Worm (Caenorhabditis elegans) whole organism, young adult: ENCODE measurements around the gene F38H4.6.
A peak's percentile ranks its signal among the peaks of the same experiment; 100 is the strongest.

Source experiments
- D2030.7 ChIP-seq: fragments of 200-800 bp; sonication (Bioruptor generic); IDR thresholded peaks from 2 replicates; pipeline ENCODE4 v1.3.6; 2022; ENCODE audit warnings: missing genetic modification reagents, missing genetic modification characterization, missing compliant biosample characterization
- F22D6.2 ChIP-seq: sonication (generic microtip); optimal IDR thresholded peaks from 2 replicates; lab custom pipeline; 2016; ENCODE audit warnings: mild to moderate bottlenecking, missing genetic modification characterization, missing compliant biosample characterization
- F49E8.2 ChIP-seq: sonication (generic microtip); optimal IDR thresholded peaks from 3 replicates; lab custom pipeline; 2017; ENCODE audit warnings: missing genetic modification characterization, mild to moderate bottlenecking, missing compliant biosample characterization, antibody characterized with exemption, moderate library complexity; ENCODE audit not compliant: insufficient read depth
- F57A8.1 ChIP-seq: fragments of 200-800 bp; sonication (Bioruptor generic); optimal IDR thresholded peaks from 2 replicates; lab custom pipeline; 2018; ENCODE audit warnings: mild to moderate bottlenecking, missing genetic modification characterization, moderate library complexity, missing compliant biosample characterization
- F57C9.4 ChIP-seq: sonication (generic microtip); optimal IDR thresholded peaks from 2 replicates; lab custom pipeline; 2017; ENCODE audit warnings: mild to moderate bottlenecking, missing genetic modification characterization, missing compliant biosample characterization
- Y95B8A.8 ChIP-seq: fragments of 200-800 bp; sonication (Bioruptor generic); IDR thresholded peaks from 2 replicates; pipeline ENCODE4 v1.3.6; 2022; ENCODE audit warnings: missing genetic modification reagents, missing genetic modification characterization, missing compliant biosample characterization
- dpl-1 ChIP-seq: fragments of 150-350 bp; optimal IDR thresholded peaks from 2 replicates; lab custom pipeline; 2014; ENCODE audit warnings: missing biosample characterization, missing genetic modification reagents, missing genetic modification characterization
- let-607 ChIP-seq, 2 experiments: fragments of 200-800 bp in 1 of 2; sonication (Bioruptor generic) in 1 of 2; sonication (generic microtip) in 1 of 2; optimal IDR thresholded peaks; 2 replicates each; lab custom pipeline; 2016 to 2018; ENCODE audit warnings: mild to moderate bottlenecking in 2 of 2, missing compliant biosample characterization in 2 of 2, missing genetic modification characterization in 2 of 2, moderate library complexity in 2 of 2, missing genotype in 1 of 2
- mcd-1 ChIP-seq: fragments of 200-800 bp; sonication (Bioruptor generic); IDR thresholded peaks from 2 replicates; pipeline ENCODE4 v1.3.6; 2022; ENCODE audit warnings: missing genetic modification reagents, missing genetic modification characterization, missing compliant biosample characterization
- nhr-120 ChIP-seq: fragments of 200-800 bp; sonication (Bioruptor generic); IDR thresholded peaks from 2 replicates; pipeline ENCODE4 v1.3.6; 2022; ENCODE audit warnings: missing genetic modification characterization, missing compliant biosample characterization
- pha-4 ChIP-seq: fragments of 150-350 bp; sonication (generic microtip); optimal IDR thresholded peaks from 2 replicates; lab custom pipeline; 2014; ENCODE audit warnings: missing biosample characterization, missing genetic modification reagents, missing genetic modification characterization
- snpc-4 ChIP-seq, 5 experiments: fragments of 150-350 bp in 1 of 5; sonication (generic microtip) in 4 of 5; optimal IDR thresholded peaks; 2 replicates each; lab custom pipeline; 2014 to 2018; ENCODE audit warnings: missing genetic modification characterization in 5 of 5, missing biosample characterization in 3 of 5, antibody characterized with exemption in 2 of 5, mild to moderate bottlenecking in 2 of 5, missing compliant biosample characterization in 2 of 5, missing genotype in 2 of 5, moderate library complexity in 2 of 5, missing genetic modification reagents in 1 of 5
- unc-130 ChIP-seq: sonication (generic microtip); optimal IDR thresholded peaks from 2 replicates; lab custom pipeline; 2016; ENCODE audit warnings: missing genetic modification reagents, missing genetic modification characterization, missing compliant biosample characterization
- unc-62 ChIP-seq: fragments of 150-350 bp; optimal IDR thresholded peaks from 2 replicates; lab custom pipeline; 2014; ENCODE audit warnings: missing biosample characterization, missing genetic modification reagents, missing genetic modification characterization

DNA sequence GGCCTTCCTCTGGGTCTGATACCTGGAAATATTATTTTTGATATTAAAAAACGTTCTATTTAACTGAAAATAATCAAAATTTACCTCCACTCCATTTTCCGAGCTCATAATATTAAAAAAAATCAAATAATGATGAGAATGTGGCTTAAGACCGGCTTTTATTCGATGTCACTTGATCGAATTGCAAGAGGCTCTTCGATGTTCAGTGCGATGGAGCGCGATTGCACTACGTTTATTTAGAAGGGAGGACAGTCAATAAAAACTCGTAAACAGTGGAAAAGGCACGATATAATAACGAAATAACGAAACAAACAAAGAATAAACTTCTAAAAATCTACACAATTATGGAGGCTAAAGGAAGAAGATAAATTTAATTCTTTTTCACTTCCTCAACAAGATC is 7.1 kb upstream of the F38H4.6 start, which contains the start of gene tag-30:
- TF ChIP-seq F57A8.1 (no peak), let-607 (tag; optimal IDR thresholded peaks at IDR 0.05; lab: Kevin White, UChicago) (peak in 1 of 2 experiments; percentile 16), pha-4 (tag; lab: Kevin White, UChicago) (no peak), nhr-120 (GFP tag; lab: Robert Waterston, UW) (no peak), F57C9.4 (tag; lab: Kevin White, UChicago) (no peak), F49E8.2 (tag; lab: Kevin White, UChicago) (no peak), D2030.7 (GFP tag; lab: Robert Waterston, UW) (no peak), dpl-1 (GFP tag; lab: Kevin White, UChicago) (no peak), unc-62 (GFP tag; lab: Kevin White, UChicago) (no peak), unc-130 (no peak), snpc-4 (GFP tag; optimal IDR thresholded peaks at IDR 0.05; lab: Kevin White, UChicago) (no peak), snpc-4 (tag; optimal IDR thresholded peaks at IDR 0.05; lab: Kevin White, UChicago) (peak in 2 of 4 experiments; percentile 8 to 25), Y95B8A.8 (GFP tag; lab: Robert Waterston, UW) (no peak), F22D6.2 (tag; lab: Kevin White, UChicago) (no peak), mcd-1 (peak; percentile 88)
